Worm (Caenorhabditis elegans) whole organism, L1 larva: ENCODE results near the gene F08H9.3.

ENCODE experiments used
- F16B12.6 ChIP-seq: fragments of 150-350 bp; optimal IDR thresholded peaks from 2 replicates; lab custom pipeline; 2014; ENCODE audit warnings: missing biosample characterization, missing genetic modification characterization
- Y116A8C.19 ChIP-seq: sonication (generic microtip); optimal IDR thresholded peaks from 2 replicates; lab custom pipeline; 2016; ENCODE audit warnings: missing compliant biosample characterization, missing genetic modification characterization, borderline replicate concordance
- aha-1 ChIP-seq: fragments of 150-350 bp; optimal IDR thresholded peaks from 2 replicates; lab custom pipeline; 2014; ENCODE audit warnings: missing biosample characterization, missing genetic modification characterization
- blmp-1 ChIP-seq: fragments of 150-350 bp; optimal IDR thresholded peaks from 2 replicates; lab custom pipeline; 2014; ENCODE audit warnings: missing biosample characterization, missing genetic modification characterization
- ceh-63 ChIP-seq: fragments of 200-800 bp; sonication (Bioruptor generic); optimal IDR thresholded peaks from 2 replicates; lab custom pipeline; 2018; ENCODE audit warnings: mild to moderate bottlenecking, missing genetic modification characterization, missing compliant biosample characterization
- ceh-8 ChIP-seq: fragments of 200-800 bp; sonication (Bioruptor generic); optimal IDR thresholded peaks from 2 replicates; lab custom pipeline; 2018; ENCODE audit warnings: mild to moderate bottlenecking, missing genetic modification characterization, moderate library complexity, missing compliant biosample characterization
- ceh-90 ChIP-seq: sonication (generic microtip); optimal IDR thresholded peaks from 2 replicates; lab custom pipeline; 2016; ENCODE audit warnings: missing genetic modification characterization, missing compliant biosample characterization
- efl-1 ChIP-seq, 4 experiments: fragments of 150-350 bp; optimal IDR thresholded peaks in 3 of 4; peaks in 1 of 4; 1 replicate in 1 of 4; 2 replicates in 3 of 4; lab custom pipeline; 2014; ENCODE audit warnings: missing biosample characterization in 2 of 4, missing genetic modification characterization in 2 of 4, missing genetic modification reagents in 2 of 4
- efl-3 ChIP-seq: fragments of 200-800 bp; sonication (Bioruptor generic); optimal IDR thresholded peaks from 2 replicates; lab custom pipeline; 2018; ENCODE audit warnings: mild to moderate bottlenecking, missing genetic modification characterization, missing compliant biosample characterization
- elt-2 ChIP-seq: sonication (generic microtip); optimal IDR thresholded peaks from 2 replicates; lab custom pipeline; 2016; ENCODE audit warnings: missing genetic modification characterization, mild to moderate bottlenecking, inconsistent platforms, missing compliant biosample characterization, missing genetic modification reagents
- elt-3 ChIP-seq, 6 experiments: fragments of 150-350 bp in 1 of 6; sonication (generic microtip); optimal IDR thresholded peaks; 2 replicates each; lab custom pipeline; 2017 to 2018; ENCODE audit warnings: missing biosample characterization in 6 of 6, missing genetic modification characterization in 6 of 6, inconsistent platforms in 1 of 6
- fkh-8 ChIP-seq: sonication (generic microtip); optimal IDR thresholded peaks from 2 replicates; lab custom pipeline; 2016; ENCODE audit warnings: mild to moderate bottlenecking, missing genetic modification characterization, missing compliant biosample characterization
- hlh-17 ChIP-seq: fragments of 200-800 bp; sonication (Bioruptor generic); optimal IDR thresholded peaks from 2 replicates; lab custom pipeline; 2018; ENCODE audit warnings: missing genetic modification characterization, mild to moderate bottlenecking, missing compliant biosample characterization, moderate library complexity, borderline replicate concordance
- hpl-2 ChIP-seq: fragments of 150-350 bp; optimal IDR thresholded peaks from 2 replicates; lab custom pipeline; 2014; ENCODE audit warnings: missing biosample characterization, missing genetic modification reagents, missing genetic modification characterization
- irx-1 ChIP-seq: sonication (generic microtip); optimal IDR thresholded peaks from 2 replicates; lab custom pipeline; 2016; ENCODE audit warnings: missing genetic modification characterization, missing compliant biosample characterization
- lin-14 ChIP-seq: fragments of 200-800 bp; sonication (Bioruptor generic); optimal IDR thresholded peaks from 2 replicates; lab custom pipeline; 2018; ENCODE audit warnings: mild to moderate bottlenecking, missing genetic modification characterization, moderate library complexity, missing compliant biosample characterization
- lin-35 ChIP-seq, 2 experiments: fragments of 150-350 bp; optimal IDR thresholded peaks; 2 replicates each; lab custom pipeline; 2014; ENCODE audit warnings: missing biosample characterization in 2 of 2, missing genetic modification characterization in 2 of 2, missing genetic modification reagents in 2 of 2
- lsy-2 ChIP-seq, 2 experiments: fragments of 150-350 bp; optimal IDR thresholded peaks; 2 replicates each; lab custom pipeline; 2014; ENCODE audit warnings: missing biosample characterization in 2 of 2, missing genetic modification characterization in 2 of 2
- mab-9 ChIP-seq: fragments of 200-800 bp; sonication (Bioruptor generic); IDR thresholded peaks from 2 replicates; pipeline ENCODE4 v1.3.6; 2022; ENCODE audit warnings: missing genetic modification reagents, missing genetic modification characterization, missing compliant biosample characterization
- mep-1 ChIP-seq: fragments of 150-350 bp; optimal IDR thresholded peaks from 2 replicates; lab custom pipeline; 2014; ENCODE audit warnings: missing biosample characterization, missing genetic modification characterization
- nhr-12 ChIP-seq: sonication (generic microtip); optimal IDR thresholded peaks from 2 replicates; lab custom pipeline; 2017; ENCODE audit warnings: missing biosample characterization, missing genetic modification characterization
- nhr-20 ChIP-seq: sonication (generic microtip); optimal IDR thresholded peaks from 2 replicates; lab custom pipeline; 2016; ENCODE audit warnings: mild to moderate bottlenecking, missing genetic modification characterization, missing compliant biosample characterization
- nhr-237 ChIP-seq: fragments of 150-350 bp; optimal IDR thresholded peaks from 2 replicates; lab custom pipeline; 2014; ENCODE audit warnings: missing biosample characterization, missing genetic modification characterization
- nhr-85 ChIP-seq: sonication (generic microtip); peaks from one replicate; lab custom pipeline; 2016; ENCODE audit warnings: missing genetic modification characterization, inconsistent platforms, missing compliant biosample characterization
- nhr-90 ChIP-seq: sonication (generic microtip); optimal IDR thresholded peaks from 2 replicates; lab custom pipeline; 2016; ENCODE audit warnings: mild to moderate bottlenecking, missing genetic modification characterization, missing compliant biosample characterization; ENCODE audit not compliant: poor library complexity
- skn-1 ChIP-seq: fragments of 150-350 bp; optimal IDR thresholded peaks from 2 replicates; lab custom pipeline; 2014; ENCODE audit warnings: missing biosample characterization, missing genetic modification characterization
- snpc-4 ChIP-seq: fragments of 150-350 bp; optimal IDR thresholded peaks from 2 replicates; lab custom pipeline; 2014; ENCODE audit warnings: missing biosample characterization, missing genetic modification characterization
- snu-23 ChIP-seq: sonication (generic microtip); optimal IDR thresholded peaks from 2 replicates; lab custom pipeline; 2016; ENCODE audit warnings: missing genetic modification characterization, missing compliant biosample characterization
- sptf-1 ChIP-seq: fragments of 150-350 bp; optimal IDR thresholded peaks from 2 replicates; lab custom pipeline; 2014; ENCODE audit warnings: missing biosample characterization, missing genetic modification characterization
- sup-37 ChIP-seq: fragments of 200-800 bp; sonication (Bioruptor generic); optimal IDR thresholded peaks from 2 replicates; lab custom pipeline; 2018; ENCODE audit warnings: mild to moderate bottlenecking, missing genetic modification characterization, missing compliant biosample characterization
- swsn-7 ChIP-seq: sonication (generic microtip); optimal IDR thresholded peaks from 2 replicates; lab custom pipeline; 2016; ENCODE audit warnings: missing genetic modification characterization, missing compliant biosample characterization
- tbx-2 ChIP-seq: sonication (generic microtip); optimal IDR thresholded peaks from 2 replicates; lab custom pipeline; 2016; ENCODE audit warnings: missing genetic modification characterization, missing compliant biosample characterization
- unc-130 ChIP-seq: fragments of 150-350 bp; optimal IDR thresholded peaks from 2 replicates; lab custom pipeline; 2017; ENCODE audit warnings: missing biosample characterization, missing genetic modification characterization, inconsistent platforms
- unc-98 ChIP-seq: fragments of 200-800 bp; sonication (Bioruptor generic); IDR thresholded peaks from 2 replicates; pipeline ENCODE4 v1.3.6; 2022; ENCODE audit warnings: missing genetic modification characterization, missing compliant biosample characterization
- vab-15 ChIP-seq: sonication (generic microtip); optimal IDR thresholded peaks from 2 replicates; lab custom pipeline; 2017; ENCODE audit warnings: missing genotype, mild to moderate bottlenecking, missing genetic modification characterization, missing compliant biosample characterization

F08H9.3 gene

DNA sequence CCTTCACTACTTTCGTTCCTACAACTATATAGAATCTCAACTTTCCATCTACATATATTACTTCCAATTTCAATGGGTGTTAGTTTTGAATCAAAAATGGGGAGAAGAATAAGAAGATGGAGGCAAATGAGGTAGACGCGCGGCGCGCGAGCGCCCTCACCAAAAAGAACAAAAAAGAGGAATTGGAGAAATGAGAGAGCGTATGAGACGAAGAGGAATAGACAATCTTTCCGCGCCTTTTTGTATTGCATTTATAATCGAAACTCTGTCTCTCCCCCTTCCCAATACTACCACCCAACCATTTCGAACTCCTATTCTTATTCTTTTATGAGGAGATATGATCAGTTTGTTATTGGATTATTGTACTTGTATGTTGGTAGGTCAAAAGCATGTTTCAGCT, 37.4 kb upstream of the F08H9.3 start:
- TF ChIP-seq swsn-7 (no peak), hpl-2 (no peak), sptf-1 (no peak), lin-35 (GFP tag; optimal IDR thresholded peaks at IDR 0.05; lab: Kevin White, UChicago) (no peak), unc-98 (GFP tag; lab: Robert Waterston, UW) (no peak), blmp-1 (tag; lab: Kevin White, UChicago) (peak; percentile 57), mep-1 (tag; lab: Kevin White, UChicago) (peak; percentile 0), irx-1 (tag; lab: Kevin White, UChicago) (peak; percentile 13), fkh-8 (no peak), lin-14 (peak; percentile 53)
- TF ChIP-seq, all 84 proteins: peak for 4

DNA sequence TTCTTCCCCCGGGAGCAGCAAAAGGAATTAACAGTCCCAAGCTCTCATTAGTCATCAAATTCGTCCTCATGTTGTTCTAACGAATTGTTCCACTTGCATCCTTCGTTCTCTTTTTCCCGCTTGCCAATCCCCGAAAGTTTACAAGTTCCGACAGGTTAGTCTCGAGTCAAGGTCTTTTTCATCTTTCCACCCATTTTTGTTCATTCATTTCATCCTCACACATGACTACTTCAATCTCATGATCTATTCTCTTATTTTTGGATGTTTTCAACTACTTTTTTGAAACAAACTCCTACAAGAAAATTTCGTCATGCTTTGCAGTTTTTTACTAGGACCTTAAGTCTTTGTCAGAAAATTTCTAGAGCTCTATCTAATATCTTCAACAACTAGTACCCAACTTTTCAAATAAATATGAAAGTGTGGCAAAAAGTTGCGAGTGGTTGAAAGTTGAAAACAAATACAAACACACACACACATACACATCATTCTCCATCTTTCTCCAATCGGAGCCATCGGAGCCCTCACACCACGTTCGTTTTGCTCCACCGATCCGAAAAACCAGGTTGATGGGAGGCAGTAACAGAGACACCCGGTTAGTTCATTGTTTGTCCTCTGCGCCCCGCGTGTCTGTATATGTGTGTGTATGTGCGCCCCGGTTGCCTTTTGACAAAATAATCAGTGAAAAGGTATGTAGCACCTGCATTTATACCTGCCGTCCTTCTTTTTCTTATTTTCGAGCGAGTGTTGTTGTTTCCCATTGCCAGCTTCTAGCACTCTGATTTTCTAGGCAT, 36.1 kb upstream of the F08H9.3 start:
- TF ChIP-seq sup-37 (GFP tag; lab: Kevin White, UChicago) = no peak
- peak; percentile 44 for TF ChIP-seq blmp-1 (tag; lab: Kevin White, UChicago)
- peak; percentile 17 for TF ChIP-seq snu-23
- no peak for TF ChIP-seq F16B12.6 (tag; lab: Kevin White, UChicago)
- TF ChIP-seq lin-14 = peak; percentile 59
- peak; percentile 39 for TF ChIP-seq nhr-20
- peak; percentile 45 for TF ChIP-seq mep-1 (tag; lab: Kevin White, UChicago)
- peak; percentile 42 for TF ChIP-seq skn-1 (tag; lab: Kevin White, UChicago)
- TF ChIP-seq lsy-2 (tag; optimal IDR thresholded peaks at IDR 0.05; lab: Kevin White, UChicago) = peak in 1 of 2 experiments; percentile 22
- no peak for TF ChIP-seq ceh-63 (GFP tag; lab: Kevin White, UChicago)
- TF ChIP-seq vab-15 = no peak
- TF ChIP-seq elt-3 (tag; optimal IDR thresholded peaks at IDR 0.05; lab: Kevin White, UChicago) = peak in 2 of 6 experiments; percentile 47 to 65
- TF ChIP-seq ceh-90 (tag; lab: Kevin White, UChicago) = no peak
- no peak for TF ChIP-seq nhr-237
- peak; percentile 83 for TF ChIP-seq nhr-85 (tag; lab: Kevin White, UChicago)
- no peak for TF ChIP-seq efl-1 (optimal IDR thresholded peaks at IDR 0.05; lab: Kevin White, UChicago)
- TF ChIP-seq efl-1 (GFP tag; optimal IDR thresholded peaks at IDR 0.05 in 1 of 2; lab: Kevin White, UChicago) = peak in 1 of 2 experiments; percentile 91
- TF ChIP-seq mab-9 (GFP tag; lab: Robert Waterston, UW) = no peak
- peak in 1 of 2 experiments; percentile 46 for TF ChIP-seq lin-35 (GFP tag; optimal IDR thresholded peaks at IDR 0.05; lab: Kevin White, UChicago)
- no peak for TF ChIP-seq efl-3 (GFP tag; lab: Kevin White, UChicago)
- TF ChIP-seq Y116A8C.19 (tag; lab: Kevin White, UChicago) = no peak

ce11 chrV:14498204-14498603, 35.1 kb upstream of the F08H9.3 start:
- TF ChIP-seq snpc-4 (tag; lab: Kevin White, UChicago) (no peak), elt-2 (tag; lab: Kevin White, UChicago) (no peak), blmp-1 (tag; lab: Kevin White, UChicago) (peak; percentile 2), efl-1 (optimal IDR thresholded peaks at IDR 0.05; lab: Kevin White, UChicago) (no peak), efl-1 (GFP tag; optimal IDR thresholded peaks at IDR 0.05 in 1 of 2; lab: Kevin White, UChicago) (peak in 1 of 2 experiments; percentile 50)

- TF ChIP-seq lsy-2 (tag; optimal IDR thresholded peaks at IDR 0.05; lab: Kevin White, UChicago) = no peak
- TF ChIP-seq nhr-85 (tag; lab: Kevin White, UChicago) = peak; percentile 34
Observed at ce11 chrV:14496446-14496845, 33.3 kb upstream of the F08H9.3 start.

- peak; percentile 94 for TF ChIP-seq blmp-1 (tag; lab: Kevin White, UChicago)
- TF ChIP-seq ceh-8 (GFP tag; lab: Kevin White, UChicago) = no peak
- TF ChIP-seq hlh-17 (GFP tag; lab: Kevin White, UChicago) = no peak
- no peak for TF ChIP-seq nhr-90 (tag; lab: Kevin White, UChicago)
- TF ChIP-seq aha-1 (tag; lab: Kevin White, UChicago) = no peak
- TF ChIP-seq unc-130 = no peak
- no peak for TF ChIP-seq nhr-12
- TF ChIP-seq lin-14 = peak; percentile 51
- no peak for TF ChIP-seq tbx-2
- TF ChIP-seq sptf-1 = no peak
Observed at ce11 chrV:14495493-14495892, 32.4 kb upstream of the F08H9.3 start.
